Worm (Caenorhabditis elegans): ENCODE results near the gene F10D7.10.

F10D7.10 gene

DNA sequence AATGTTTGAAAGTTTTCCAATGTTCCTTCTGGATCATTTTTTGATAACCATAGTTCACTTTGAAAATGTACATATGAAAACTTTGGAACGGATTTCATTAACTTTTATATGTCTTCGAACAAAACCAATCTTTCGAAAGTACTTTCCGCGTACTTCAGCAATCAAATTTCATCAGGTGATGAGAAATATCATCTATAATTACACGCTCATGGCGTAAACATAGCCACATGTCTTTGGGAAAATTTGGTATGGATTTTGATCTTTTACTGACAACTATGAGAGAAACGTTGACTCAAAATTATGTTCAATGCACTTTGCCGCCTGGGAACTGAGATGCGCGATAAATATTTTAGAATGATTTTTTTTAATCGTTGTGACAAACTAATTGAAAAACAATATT is 40.6 kb downstream of the F10D7.10 start:
- TF ChIP-seq pha-2 (tag; optimal IDR thresholded peaks at IDR 0.05) (no peak), elt-4 (tag; optimal IDR thresholded peaks at IDR 0.05) (no peak), C38D4.7 (GFP tag; optimal IDR thresholded peaks at IDR 0.05) (no peak), mec-3 (tag; optimal IDR thresholded peaks at IDR 0.05; ENCODE audit: borderline replicate concordance) (no peak), ceh-48 (tag; optimal IDR thresholded peaks at IDR 0.05) (no peak), unc-86 (tag; optimal IDR thresholded peaks at IDR 0.05) (no peak), dve-1 (tag; optimal IDR thresholded peaks at IDR 0.05) (no peak), C08G9.2 (tag; optimal IDR thresholded peaks at IDR 0.05) (no peak), zip-5 (tag; optimal IDR thresholded peaks at IDR 0.05) (no peak), ttx-3 (tag; optimal IDR thresholded peaks at IDR 0.05) (no peak), ceh-45 (GFP tag; IDR thresholded peaks at IDR 0.05) (no peak)

DNA sequence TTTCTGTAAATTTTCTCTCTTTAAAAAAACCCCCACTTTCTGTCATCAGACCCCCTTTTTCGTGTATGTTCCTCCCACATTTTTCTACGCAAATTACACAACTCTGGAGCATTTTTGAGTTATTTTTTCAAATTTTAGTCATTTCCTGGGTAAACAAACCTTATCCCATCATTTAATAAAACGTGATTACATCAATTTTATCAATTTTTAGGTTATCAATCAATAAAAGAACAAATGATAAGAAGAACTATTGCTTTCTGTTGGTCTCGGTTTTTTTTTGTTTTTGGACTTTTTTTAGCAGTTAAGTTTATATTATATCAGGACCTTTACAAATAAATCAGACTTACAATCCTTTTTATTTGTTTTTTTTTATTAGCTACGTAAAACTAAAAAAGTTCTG is 43.2 kb downstream of the F10D7.10 start, which contains the start of gene C53C11.2:
TSS of gene C53C11.2 (plus strand) at position 284 of the 400 bp plus-strand sequence.
- TF ChIP-seq hlh-8 (tag; optimal IDR thresholded peaks at IDR 0.05) (no peak), elt-2 (tag; optimal IDR thresholded peaks at IDR 0.05) (peak; percentile 81), sox-4 (tag; optimal IDR thresholded peaks at IDR 0.05) (no peak), ceh-22 (tag; optimal IDR thresholded peaks at IDR 0.05) (no peak)

DNA sequence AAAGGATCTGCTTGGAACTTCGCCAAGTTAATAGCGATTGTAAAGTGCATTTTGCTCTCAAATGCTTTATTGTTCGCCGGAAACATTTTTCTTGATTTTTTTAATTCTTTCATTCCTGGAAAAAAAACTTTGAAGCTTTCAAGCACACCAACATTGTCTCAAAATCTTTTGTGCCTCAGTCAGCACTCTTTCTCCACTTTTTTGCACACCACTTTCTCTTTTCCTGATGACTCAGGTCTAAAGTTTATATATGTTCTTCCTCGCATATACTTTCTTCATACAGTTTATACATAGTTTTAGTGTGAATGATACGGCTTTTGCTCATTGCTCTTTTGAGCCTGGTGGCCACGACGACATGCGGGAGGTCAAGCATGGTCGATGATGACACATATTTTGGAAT is 45.8 kb downstream of the F10D7.10 start, which contains the start of gene C53C11.5:
TSS of gene C53C11.5 (plus strand) at position 301 of the 400 bp plus-strand sequence.
- TF ChIP-seq sox-2 (GFP tag; IDR thresholded peaks at IDR 0.05) (no peak), nhr-232 (tag; optimal IDR thresholded peaks at IDR 0.05) (no peak), sdc-2 (tag; optimal IDR thresholded peaks at IDR 0.05) (no peak), fax-1 (tag; optimal IDR thresholded peaks at IDR 0.05) (no peak), rnt-1 (tag; optimal IDR thresholded peaks at IDR 0.05) (no peak), hlh-13 (GFP tag; optimal IDR thresholded peaks at IDR 0.05) (no peak), K09A11.1 (tag; optimal IDR thresholded peaks at IDR 0.05; ENCODE audit: insufficient read depth) (no peak), ama-1 (optimal IDR thresholded peaks at IDR 0.05) (no peak), T23F11.4 (GFP tag; optimal IDR thresholded peaks at IDR 0.05) (no peak), pat-9 (tag; optimal IDR thresholded peaks at IDR 0.05) (no peak), odd-2 (tag; optimal IDR thresholded peaks at IDR 0.05) (no peak), unc-55 (GFP tag; optimal IDR thresholded peaks at IDR 0.05) (no peak), lin-11 (tag; optimal IDR thresholded peaks at IDR 0.05) (no peak), pha-2 (tag; optimal IDR thresholded peaks at IDR 0.05) (no peak), lim-6 (tag; optimal IDR thresholded peaks at IDR 0.05) (no peak)

DNA sequence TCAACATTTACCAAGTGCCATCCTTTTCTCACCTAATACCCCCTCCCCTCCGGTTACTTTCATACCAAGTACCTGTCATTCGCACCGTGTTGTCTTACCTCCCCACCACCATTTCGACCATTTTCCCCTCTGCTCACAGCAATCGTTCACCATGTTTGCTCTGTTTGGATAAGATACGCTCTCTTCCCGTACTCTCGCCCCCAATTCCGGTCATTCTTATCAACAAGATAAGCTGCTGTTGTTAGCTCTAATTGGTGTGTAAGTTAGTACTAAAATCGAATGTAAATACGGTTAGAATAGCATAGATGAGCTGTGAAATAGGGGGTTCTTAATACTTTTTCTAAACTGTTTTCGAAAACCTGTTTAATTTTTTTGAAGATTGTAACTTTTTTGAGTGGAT is 49.0 kb downstream of the F10D7.10 start:
- no peak for TF ChIP-seq rnt-1 (tag; optimal IDR thresholded peaks at IDR 0.05)
- peak; percentile 53 for TF ChIP-seq elt-2 (tag; optimal IDR thresholded peaks at IDR 0.05)
- TF ChIP-seq ceh-22 (tag; optimal IDR thresholded peaks at IDR 0.05): no peak
- no peak for TF ChIP-seq ceh-14 (tag; optimal IDR thresholded peaks at IDR 0.05)
- TF ChIP-seq pag-3 (tag; optimal IDR thresholded peaks at IDR 0.05; ENCODE audit: borderline replicate concordance): no peak
- TF ChIP-seq K09A11.1 (tag; optimal IDR thresholded peaks at IDR 0.05; ENCODE audit: insufficient read depth): no peak
- TF ChIP-seq ref-2 (tag; optimal IDR thresholded peaks at IDR 0.05): peak; percentile 26
- TF ChIP-seq pha-4 (tag; optimal IDR thresholded peaks at IDR 0.05): no peak
- TF ChIP-seq pha-2 (tag; optimal IDR thresholded peaks at IDR 0.05): peak; percentile 4
- TF ChIP-seq elt-4 (tag; optimal IDR thresholded peaks at IDR 0.05): no peak
- TF ChIP-seq hlh-6 (tag; optimal IDR thresholded peaks at IDR 0.05): no peak

DNA sequence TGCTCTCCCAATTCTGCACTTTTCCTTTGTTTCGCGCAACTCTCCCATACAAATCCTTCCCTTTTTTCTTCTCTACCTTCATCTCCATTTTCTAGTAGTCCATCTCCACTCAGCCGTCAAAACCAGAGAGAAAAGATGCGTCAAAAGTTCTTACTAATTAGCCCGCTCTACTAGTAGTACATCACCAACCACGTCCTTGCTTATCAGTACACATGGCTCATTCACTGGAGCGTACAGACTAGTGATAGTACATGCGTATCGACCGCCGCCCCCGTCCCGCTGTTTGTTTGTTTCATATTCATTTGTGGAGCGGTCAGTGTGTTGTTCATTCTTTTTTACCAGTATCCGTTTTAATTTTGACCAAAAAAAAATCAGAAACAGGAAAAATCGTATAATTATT is 50.5 kb downstream of the F10D7.10 start:
- TF ChIP-seq unc-3 (GFP tag; conservative IDR thresholded peaks at IDR 0.05) (no peak), unc-3 (tag; optimal IDR thresholded peaks at IDR 0.05) (no peak), ceh-48 (tag; optimal IDR thresholded peaks at IDR 0.05) (no peak), ceh-2 (tag; optimal IDR thresholded peaks at IDR 0.05) (no peak), rnt-1 (tag; optimal IDR thresholded peaks at IDR 0.05) (no peak)
